Worm (Caenorhabditis elegans): ENCODE data around the gene bgal-1.
A peak's percentile ranks its signal among the peaks of the same experiment; 100 is the strongest.

Gene bgal-1

ce11 chrV:11266681-11267080 lies 40.9 kb upstream of the bgal-1 start, which contains the start of gene str-116:
str-116 (plus strand) TSS chrV:11266981.
- no peak for TF ChIP-seq nhr-129 (tag; optimal IDR thresholded peaks at IDR 0.05)
- TF ChIP-seq unc-39 (tag; optimal IDR thresholded peaks at IDR 0.05), result no peak
- TF ChIP-seq sma-3 (GFP tag; optimal IDR thresholded peaks at IDR 0.05), result no peak
- TF ChIP-seq lin-11 (tag; optimal IDR thresholded peaks at IDR 0.05), result no peak
- no peak for TF ChIP-seq egl-27 (tag; optimal IDR thresholded peaks at IDR 0.05)
- TF ChIP-seq mbf-1 (tag; optimal IDR thresholded peaks at IDR 0.05), result no peak
- TF ChIP-seq Y55F3AM.14 (GFP tag; optimal IDR thresholded peaks at IDR 0.05), result no peak
- TF ChIP-seq ztf-11 (tag; optimal IDR thresholded peaks at IDR 0.05), result no peak
- TF ChIP-seq C34F6.9 (tag; optimal IDR thresholded peaks at IDR 0.05), result no peak

ce11 chrV:11265482-11265881 lies 39.7 kb upstream of the bgal-1 start, which contains the start of gene cln-3.1:
cln-3.1 (minus strand) TSS chrV:11265652.
- TF ChIP-seq fos-1 (tag; optimal IDR thresholded peaks at IDR 0.05), result peak; percentile 83
- no peak for TF ChIP-seq unc-55 (GFP tag; optimal IDR thresholded peaks at IDR 0.05)
- peak; percentile 29 for TF ChIP-seq sma-9 (GFP tag; optimal IDR thresholded peaks at IDR 0.05)
- TF ChIP-seq sma-9 (tag; optimal IDR thresholded peaks at IDR 0.05), result no peak
- no peak for TF ChIP-seq nhr-10 (tag; optimal IDR thresholded peaks at IDR 0.05)
- no peak for TF ChIP-seq nhr-21 (tag; optimal IDR thresholded peaks at IDR 0.05)
- TF ChIP-seq gmeb-1 (tag; optimal IDR thresholded peaks at IDR 0.05), result no peak

DNA sequence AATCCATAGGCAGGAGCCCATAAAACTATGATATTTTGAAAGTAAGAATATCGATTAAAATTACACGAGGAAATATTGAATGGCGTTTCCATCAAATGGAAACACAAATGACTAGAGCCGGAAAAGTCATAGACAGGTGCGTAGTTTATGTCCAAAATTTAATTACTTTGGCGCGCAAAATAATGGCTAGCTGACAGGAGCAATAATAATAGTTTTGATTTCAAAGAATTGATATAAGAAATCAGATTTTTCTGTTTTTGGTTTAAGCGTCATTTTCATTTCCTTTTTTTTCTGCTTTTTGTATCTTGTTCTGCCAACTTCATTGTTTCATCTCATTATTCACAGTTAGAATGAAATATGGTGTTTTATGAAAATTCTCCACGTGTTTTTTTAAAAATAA lies 37.2 kb upstream of the bgal-1 start, which contains the start of gene F07B10.4:
Gene F07B10.4, minus strand, starts transcription at position 101 of the 400 bp plus-strand sequence.
- TF ChIP-seq unc-62 (GFP tag; optimal IDR thresholded peaks at IDR 0.05), result no peak
- TF ChIP-seq nhr-21 (tag; optimal IDR thresholded peaks at IDR 0.05), result no peak
- no peak for TF ChIP-seq mdl-1 (tag; optimal IDR thresholded peaks at IDR 0.05)
- TF ChIP-seq gmeb-1 (tag; optimal IDR thresholded peaks at IDR 0.05), result no peak
- TF ChIP-seq ztf-1 (GFP tag; conservative IDR thresholded peaks at IDR 0.05), result no peak
- no peak for TF ChIP-seq lin-13 (GFP tag; optimal IDR thresholded peaks at IDR 0.05)
- TF ChIP-seq ztf-11 (tag; optimal IDR thresholded peaks at IDR 0.05), result no peak
- TF ChIP-seq ama-1 (optimal IDR thresholded peaks at IDR 0.05), result no peak
- no peak for TF ChIP-seq nhr-77 (tag; optimal IDR thresholded peaks at IDR 0.05)
- no peak for TF ChIP-seq lin-39 (tag; optimal IDR thresholded peaks at IDR 0.05)
- TF ChIP-seq lsy-2 (tag; optimal IDR thresholded peaks at IDR 0.05), result no peak
- no peak for TF ChIP-seq peb-1 (tag; optimal IDR thresholded peaks at IDR 0.05)
- no peak for TF ChIP-seq sma-3 (GFP tag; optimal IDR thresholded peaks at IDR 0.05)
- TF ChIP-seq nhr-11 (tag; optimal IDR thresholded peaks at IDR 0.05), result no peak
- TF ChIP-seq skn-1 (tag; optimal IDR thresholded peaks at IDR 0.05), result no peak

DNA sequence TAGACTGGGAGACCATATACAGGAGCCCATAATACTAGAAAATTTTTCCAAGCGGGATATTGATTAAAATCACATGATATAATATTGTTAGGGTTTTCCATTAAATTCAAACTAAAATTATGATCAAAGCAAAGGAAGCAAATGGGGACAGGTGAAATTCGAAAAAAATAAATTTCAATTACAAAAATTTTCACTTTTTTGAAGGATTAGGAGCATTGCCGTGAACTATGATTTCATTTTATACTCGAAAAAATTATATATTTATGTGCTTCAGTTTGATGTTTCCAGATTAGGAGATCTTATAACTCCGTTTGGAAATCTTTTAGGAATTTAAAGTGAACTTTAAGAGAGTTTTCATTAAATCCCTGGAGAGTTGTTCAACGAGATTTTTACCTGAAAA lies 34.8 kb upstream of the bgal-1 start, which contains the start of gene F07B10.7:
Gene F07B10.7, minus strand, starts transcription at position 101 of the 400 bp plus-strand sequence.
- TF ChIP-seq nhr-21 (tag; optimal IDR thresholded peaks at IDR 0.05) (no peak), fos-1 (tag; optimal IDR thresholded peaks at IDR 0.05) (no peak), nhr-25 (tag; optimal IDR thresholded peaks at IDR 0.05) (no peak), nhr-129 (tag; optimal IDR thresholded peaks at IDR 0.05) (no peak), skn-1 (tag; optimal IDR thresholded peaks at IDR 0.05) (no peak), nhr-11 (tag; optimal IDR thresholded peaks at IDR 0.05) (no peak), nhr-12 (tag; optimal IDR thresholded peaks at IDR 0.05) (no peak)

DNA sequence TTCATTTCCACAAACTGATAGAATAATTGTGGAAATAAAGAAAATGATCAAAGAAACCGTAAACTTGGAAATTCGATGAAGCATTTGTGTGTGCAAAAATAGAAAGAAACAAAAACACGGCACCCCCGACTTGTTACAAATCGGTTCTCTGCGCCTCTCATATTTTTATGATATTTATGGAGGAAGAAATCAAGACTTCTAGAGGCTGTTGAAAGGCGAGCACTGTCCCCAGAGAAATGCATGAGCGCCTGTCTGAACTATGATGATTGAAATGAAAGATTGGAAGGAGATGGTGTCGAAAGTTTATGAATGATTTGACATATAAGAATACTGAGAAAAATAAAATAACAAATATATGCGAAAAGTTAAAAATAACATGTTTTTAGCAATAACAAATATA lies 33.1 kb upstream of the bgal-1 start, which contains the start of gene lgc-36:
Gene lgc-36, minus strand, starts transcription at position 101 of the 400 bp plus-strand sequence.
- no peak for TF ChIP-seq mab-5 (tag; optimal IDR thresholded peaks at IDR 0.05)
- TF ChIP-seq unc-55 (GFP tag; optimal IDR thresholded peaks at IDR 0.05), result no peak
- TF ChIP-seq nhr-25 (tag; optimal IDR thresholded peaks at IDR 0.05), result no peak
- no peak for TF ChIP-seq lin-11 (tag; optimal IDR thresholded peaks at IDR 0.05)
- TF ChIP-seq unc-39 (tag; optimal IDR thresholded peaks at IDR 0.05), result no peak
- no peak for TF ChIP-seq sem-4 (tag; optimal IDR thresholded peaks at IDR 0.05)
- TF ChIP-seq ztf-1 (GFP tag; conservative IDR thresholded peaks at IDR 0.05), result no peak
- TF ChIP-seq gmeb-1 (tag; optimal IDR thresholded peaks at IDR 0.05), result no peak
- TF ChIP-seq snpc-4 (tag; optimal IDR thresholded peaks at IDR 0.05), result no peak
- TF ChIP-seq blmp-1 (tag; optimal IDR thresholded peaks at IDR 0.05; ENCODE audit: insufficient read depth), result no peak
- TF ChIP-seq nhr-77 (tag; optimal IDR thresholded peaks at IDR 0.05), result no peak
- no peak for TF ChIP-seq aly-2 (tag; optimal IDR thresholded peaks at IDR 0.05)
- TF ChIP-seq fos-1 (tag; optimal IDR thresholded peaks at IDR 0.05), result no peak
- TF ChIP-seq mdl-1 (tag; optimal IDR thresholded peaks at IDR 0.05), result no peak
- TF ChIP-seq nhr-6 (tag; optimal IDR thresholded peaks at IDR 0.05), result no peak
- no peak for TF ChIP-seq lsy-2 (tag; optimal IDR thresholded peaks at IDR 0.05)

Data from whole organism, L2 larva.